Fruit fly (Drosophila melanogaster): ENCODE results near the gene CG31917.

The CG31917 gene

DNA sequence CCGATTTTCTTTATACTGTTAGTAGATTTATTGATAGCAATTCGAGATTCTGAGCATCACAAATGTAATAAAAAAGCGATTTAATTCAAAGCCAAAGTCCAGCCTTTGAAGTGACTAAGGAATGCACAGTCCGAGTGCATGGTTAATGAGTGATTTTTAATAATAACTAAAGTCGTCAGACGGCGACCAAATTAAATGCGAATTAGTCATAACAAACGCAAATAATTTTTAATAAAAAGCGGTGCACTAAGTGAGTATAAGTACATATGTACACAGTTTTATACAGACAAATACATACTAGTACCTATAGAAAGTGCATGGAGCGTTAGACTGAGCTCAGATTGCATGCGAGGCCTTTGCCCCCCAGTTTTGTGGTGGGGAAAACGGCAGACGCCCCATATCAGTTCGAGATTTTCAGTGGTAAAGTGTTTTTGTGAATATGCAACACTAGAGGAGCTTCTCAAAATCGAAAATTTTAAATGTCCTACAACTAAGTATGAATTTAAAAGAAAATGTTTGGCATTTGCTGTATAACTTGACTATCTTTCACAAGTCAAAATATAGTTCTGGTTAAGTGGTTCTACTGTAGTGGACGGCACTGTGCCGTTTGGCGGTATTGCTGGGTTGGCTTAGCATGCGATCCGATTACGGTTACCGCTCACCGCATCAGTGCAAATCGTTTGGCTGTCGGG is 7.8 kb downstream of the CG31917 start (continued):
- TF ChIP-seq B-H1 (GFP tag; IDR thresholded peaks at IDR 0.05) (no peak), Lpt (GFP tag; optimal IDR thresholded peaks at IDR 0.05) (no peak), Ada2b (GFP tag; IDR thresholded peaks at IDR 0.05) (peak; percentile 38; the same call in 1 of the 2 replicates), Pdp1 (GFP tag; optimal IDR thresholded peaks at IDR 0.05) (no peak), Med (GFP tag) (peak; percentile 27), cas (GFP tag; IDR thresholded peaks at IDR 0.05) (0 out of 2 replicates have a peak, but pooled peaks have one; percentile 16), CG10209 (GFP tag; optimal IDR thresholded peaks at IDR 0.05) (peak; percentile 3), sens (GFP tag) (peak; percentile 72), sisA (GFP tag; IDR thresholded peaks at IDR 0.05) (peak; percentile 31; the same call in 1 of the 2 replicates), MBD-R2 (GFP tag; IDR thresholded peaks at IDR 0.05) (no peak), CG13624 (GFP tag; optimal IDR thresholded peaks at IDR 0.05) (no peak), Oli (tag; optimal IDR thresholded peaks at IDR 0.05) (peak; percentile 7), Ets97D (GFP tag; optimal IDR thresholded peaks at IDR 0.05) (no peak), H15 (GFP tag; IDR thresholded peaks at IDR 0.05) (no peak), CG11504 (tag; optimal IDR thresholded peaks at IDR 0.05) (peak; percentile 15), Sox100B (GFP tag; optimal IDR thresholded peaks at IDR 0.05) (no peak), HLH3B (GFP tag; IDR thresholded peaks at IDR 0.05) (peak; percentile 35; the same call in 1 of the 2 replicates), chn (GFP tag; optimal IDR thresholded peaks at IDR 0.05) (no peak), bsh (GFP tag; optimal IDR thresholded peaks at IDR 0.05) (peak in 1 of 2 experiments; percentile 19), esg (GFP tag; conservative IDR thresholded peaks at IDR 0.05) (0 out of 2 replicates have a peak, but pooled peaks have one; percentile 17), CG1603 (tag; optimal IDR thresholded peaks at IDR 0.05) (peak; percentile 19), zfh2 (GFP tag; optimal IDR thresholded peaks at IDR 0.05) (peak; percentile 19), tgo (GFP tag; IDR thresholded peaks at IDR 0.05) (0 out of 3 replicates have a peak, but pooled peaks have one; percentile 13), CG2129 (GFP tag; IDR thresholded peaks at IDR 0.05; ENCODE audit: partially characterized antibody) (no peak)

DNA sequence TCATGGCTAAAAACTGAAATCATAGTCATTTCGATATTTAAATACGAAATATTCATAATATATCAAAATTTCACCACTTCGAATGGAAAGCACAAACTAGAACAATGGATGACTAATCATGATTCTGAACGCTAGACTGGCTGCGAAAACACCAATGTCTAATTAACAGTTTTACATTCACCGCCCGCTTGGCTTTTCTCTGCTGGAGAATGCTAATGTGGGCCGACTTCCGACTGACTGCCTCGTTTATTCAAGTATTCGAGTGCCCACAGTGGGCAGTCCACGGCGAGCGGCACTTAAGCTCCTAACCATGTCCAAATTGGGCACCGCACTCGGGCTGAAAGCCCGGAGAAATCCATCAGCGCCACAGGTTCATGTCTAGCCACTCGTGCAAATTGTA is 8.6 kb downstream of the CG31917 start:
- TF ChIP-seq CG6654 (GFP tag; optimal IDR thresholded peaks at IDR 0.05) (peak; percentile 92), hbn (GFP tag; IDR thresholded peaks at IDR 0.05; ENCODE audit: partially characterized antibody) (no peak), pho (GFP tag; optimal IDR thresholded peaks at IDR 0.05) (no peak), toy (GFP tag; IDR thresholded peaks at IDR 0.05) (peak; percentile 41; the same call in 1 of the 2 replicates), Fer3 (tag; optimal IDR thresholded peaks at IDR 0.05) (no peak), wdn (GFP tag; IDR thresholded peaks at IDR 0.05) (0 out of 2 replicates have a peak, but pooled peaks have one; percentile 17), luna (GFP tag; optimal IDR thresholded peaks at IDR 0.05) (no peak), CG17361 (GFP tag; IDR thresholded peaks at IDR 0.05) (no peak), CG10543 (GFP tag; optimal IDR thresholded peaks at IDR 0.05) (no peak), CG4707 (GFP tag; optimal IDR thresholded peaks at IDR 0.05) (no peak), cwo (GFP tag; optimal IDR thresholded peaks at IDR 0.05) (no peak), Med (GFP tag) (peak; percentile 40), Bteb2 (GFP tag; optimal IDR thresholded peaks at IDR 0.05) (no peak), lola (GFP tag; optimal IDR thresholded peaks at IDR 0.05) (no peak), slbo (GFP tag; IDR thresholded peaks at IDR 0.05) (0 out of 2 replicates have a peak, but pooled peaks have one; percentile 5), Doc3 (GFP tag; IDR thresholded peaks at IDR 0.05; ENCODE audit: partially characterized antibody) (no peak), CG1832 (GFP tag; optimal IDR thresholded peaks at IDR 0.05) (no peak), BtbVII (GFP tag; optimal IDR thresholded peaks at IDR 0.05) (no peak), cad (GFP tag; optimal IDR thresholded peaks at IDR 0.05) (peak; percentile 33), CG3838 (GFP tag; optimal IDR thresholded peaks at IDR 0.05) (no peak), MTF-1 (GFP tag; optimal IDR thresholded peaks at IDR 0.05; ENCODE audit: borderline replicate concordance) (no peak)

Data from whole organism, embryonic.